Worm (Caenorhabditis elegans) whole organism, L3 larva: Measurements from ENCODE around the gene nspc-19.
A peak's percentile ranks its signal among the peaks of the same experiment; 100 is the strongest.

Experiments used
- R02D3.7 ChIP-seq: fragments of 150-350 bp; optimal IDR thresholded peaks from 2 replicates; lab custom pipeline; 2014; ENCODE audit warnings: missing biosample characterization, missing genetic modification characterization
- ZK546.5 ChIP-seq: sonication (generic microtip); optimal IDR thresholded peaks from 2 replicates; lab custom pipeline; 2017; ENCODE audit warnings: missing biosample characterization, missing genetic modification characterization
- aly-2 ChIP-seq: fragments of 150-350 bp; optimal IDR thresholded peaks from 2 replicates; lab custom pipeline; 2014; ENCODE audit warnings: missing biosample characterization, missing genetic modification characterization
- ama-1 ChIP-seq: fragments of 150-350 bp; optimal IDR thresholded peaks from 2 replicates; lab custom pipeline; 2018
- ceh-82 ChIP-seq: fragments of 150-350 bp; optimal IDR thresholded peaks from 2 replicates; lab custom pipeline; 2014; ENCODE audit warnings: missing biosample characterization, missing genetic modification characterization
- ceh-9 ChIP-seq: sonication (generic microtip); optimal IDR thresholded peaks from 2 replicates; lab custom pipeline; 2018; ENCODE audit warnings: missing biosample characterization, missing genetic modification characterization
- daf-12 ChIP-seq: fragments of 150-350 bp; optimal IDR thresholded peaks from 2 replicates; lab custom pipeline; 2014; ENCODE audit warnings: missing biosample characterization, missing genetic modification reagents, missing genetic modification characterization
- egl-27 ChIP-seq: sonication (generic microtip); optimal IDR thresholded peaks from 4 replicates; lab custom pipeline; 2017; ENCODE audit warnings: missing biosample characterization, missing genetic modification reagents, missing genetic modification characterization
- egl-5 ChIP-seq: fragments of 150-350 bp; optimal IDR thresholded peaks from 2 replicates; lab custom pipeline; 2017; ENCODE audit warnings: missing biosample characterization, missing genetic modification reagents, missing genetic modification characterization, inconsistent platforms
- elt-2 ChIP-seq: sonication (generic microtip); optimal IDR thresholded peaks from 2 replicates; lab custom pipeline; 2016; ENCODE audit warnings: missing genetic modification reagents, mild to moderate bottlenecking, missing genetic modification characterization, missing compliant biosample characterization
- elt-3 ChIP-seq, 3 experiments: fragments of 150-350 bp in 1 of 3; sonication (generic microtip) in 2 of 3; optimal IDR thresholded peaks; 2 replicates in 2 of 3; 4 replicates in 1 of 3; lab custom pipeline; 2014 to 2017; ENCODE audit warnings: missing biosample characterization in 3 of 3, missing genetic modification characterization in 3 of 3
- eor-1 ChIP-seq, 2 experiments: fragments of 150-350 bp; optimal IDR thresholded peaks; 2 replicates each; lab custom pipeline; 2014 to 2018; ENCODE audit warnings: missing biosample characterization in 2 of 2, missing genetic modification characterization in 2 of 2
- fkh-10 ChIP-seq: sonication (generic microtip); optimal IDR thresholded peaks from 2 replicates; lab custom pipeline; 2017; ENCODE audit warnings: missing biosample characterization, missing genetic modification reagents, missing genetic modification characterization
- fkh-2 ChIP-seq: fragments of 150-350 bp; optimal IDR thresholded peaks from 2 replicates; lab custom pipeline; 2014; ENCODE audit warnings: missing biosample characterization, missing genetic modification reagents, missing genetic modification characterization
- fos-1 ChIP-seq: fragments of 150-350 bp; optimal IDR thresholded peaks from 2 replicates; lab custom pipeline; 2014; ENCODE audit warnings: missing biosample characterization, missing genetic modification characterization
- hmg-11 ChIP-seq: sonication (generic microtip); optimal IDR thresholded peaks from 2 replicates; lab custom pipeline; 2016; ENCODE audit warnings: missing genetic modification characterization, missing compliant biosample characterization
- jun-1 ChIP-seq: fragments of 150-350 bp; optimal IDR thresholded peaks from 2 replicates; lab custom pipeline; 2014; ENCODE audit warnings: missing biosample characterization, missing genetic modification reagents, missing genetic modification characterization
- lin-15B ChIP-seq: fragments of 150-350 bp; optimal IDR thresholded peaks from 2 replicates; lab custom pipeline; 2014; ENCODE audit warnings: missing biosample characterization, missing genetic modification characterization
- lin-39 ChIP-seq: fragments of 150-350 bp; optimal IDR thresholded peaks from 2 replicates; lab custom pipeline; 2018; ENCODE audit warnings: missing biosample characterization, missing genetic modification reagents, missing genetic modification characterization
- mdl-1 ChIP-seq: fragments of 150-350 bp; optimal IDR thresholded peaks from 2 replicates; lab custom pipeline; 2014; ENCODE audit warnings: missing biosample characterization, missing genetic modification characterization
- mml-1 ChIP-seq: fragments of 150-350 bp; sonication (generic microtip); optimal IDR thresholded peaks from 3 replicates; lab custom pipeline; 2014; ENCODE audit warnings: missing biosample characterization, missing genetic modification characterization
- nfya-1 ChIP-seq: sonication (generic microtip); optimal IDR thresholded peaks from 2 replicates; lab custom pipeline; 2017; ENCODE audit warnings: missing genetic modification characterization, mild to moderate bottlenecking, missing compliant biosample characterization, antibody characterized with exemption, moderate library complexity; ENCODE audit not compliant: insufficient read depth
- nhr-11 ChIP-seq: fragments of 150-350 bp; optimal IDR thresholded peaks from 2 replicates; lab custom pipeline; 2014; ENCODE audit warnings: missing biosample characterization, missing genetic modification characterization
- nhr-12 ChIP-seq: fragments of 150-350 bp; optimal IDR thresholded peaks from 2 replicates; lab custom pipeline; 2014; ENCODE audit warnings: missing biosample characterization, missing genetic modification characterization
- nhr-23 ChIP-seq: fragments of 150-350 bp; optimal IDR thresholded peaks from 2 replicates; lab custom pipeline; 2014; ENCODE audit warnings: missing biosample characterization, missing genetic modification reagents, missing genetic modification characterization
- nhr-25 ChIP-seq: sonication (generic microtip); optimal IDR thresholded peaks from 2 replicates; lab custom pipeline; 2017; ENCODE audit warnings: missing biosample characterization, missing genetic modification characterization
- nhr-28 ChIP-seq: fragments of 150-350 bp; optimal IDR thresholded peaks from 2 replicates; lab custom pipeline; 2014; ENCODE audit warnings: missing biosample characterization, missing genetic modification characterization
- nhr-43 ChIP-seq: sonication (generic microtip); optimal IDR thresholded peaks from 2 replicates; lab custom pipeline; 2016; ENCODE audit warnings: mild to moderate bottlenecking, missing genetic modification characterization, missing compliant biosample characterization; ENCODE audit not compliant: poor library complexity, severe bottlenecking
- nhr-67 ChIP-seq: fragments of 150-350 bp; optimal IDR thresholded peaks from 2 replicates; lab custom pipeline; 2014; ENCODE audit warnings: missing biosample characterization, missing genetic modification characterization
- nhr-76 ChIP-seq: fragments of 150-350 bp; sonication (generic microtip); optimal IDR thresholded peaks from 5 replicates; lab custom pipeline; 2014; ENCODE audit warnings: missing biosample characterization, missing genetic modification characterization
- nhr-77 ChIP-seq: fragments of 150-350 bp; optimal IDR thresholded peaks from 2 replicates; lab custom pipeline; 2014; ENCODE audit warnings: missing biosample characterization, missing genetic modification characterization
- pha-4 ChIP-seq: fragments of 150-350 bp; optimal IDR thresholded peaks from 2 replicates; lab custom pipeline; 2014; ENCODE audit warnings: missing biosample characterization, missing genetic modification reagents, missing genetic modification characterization
- pqm-1 ChIP-seq: fragments of 150-350 bp; optimal IDR thresholded peaks from 2 replicates; lab custom pipeline; 2017; ENCODE audit warnings: missing biosample characterization, missing genetic modification characterization, inconsistent platforms
- sea-2 ChIP-seq: fragments of 150-350 bp; sonication (generic microtip); optimal IDR thresholded peaks from 4 replicates; lab custom pipeline; 2014; ENCODE audit warnings: missing biosample characterization, missing genetic modification reagents, missing genetic modification characterization
- skn-1 ChIP-seq: fragments of 150-350 bp; optimal IDR thresholded peaks from 2 replicates; lab custom pipeline; 2014; ENCODE audit warnings: missing biosample characterization, missing genetic modification characterization
- snpc-4 ChIP-seq: fragments of 150-350 bp; optimal IDR thresholded peaks from 2 replicates; lab custom pipeline; 2014; ENCODE audit warnings: missing biosample characterization, missing genetic modification characterization
- tbx-2 ChIP-seq: sonication (generic microtip); optimal IDR thresholded peaks from 2 replicates; lab custom pipeline; 2016; ENCODE audit warnings: mild to moderate bottlenecking, missing genetic modification characterization, missing compliant biosample characterization

The nspc-19 gene

ce11 chrX:14513462-14513861, 15.0 kb upstream of the nspc-19 start:
- no peak for TF ChIP-seq nhr-23 (tag; lab: Kevin White, UChicago)
- no peak for TF ChIP-seq nhr-11 (tag; lab: Kevin White, UChicago)
- TF ChIP-seq fkh-2 (tag; lab: Kevin White, UChicago) = no peak
- peak; percentile 60 for TF ChIP-seq egl-5 (tag; lab: Kevin White, UChicago)
- TF ChIP-seq skn-1 (tag; lab: Kevin White, UChicago) = no peak
- no peak for TF ChIP-seq mml-1
- peak; percentile 4 for TF ChIP-seq nfya-1 (tag; lab: Kevin White, UChicago)
- TF ChIP-seq pha-4 (tag; lab: Kevin White, UChicago) = peak; percentile 12
- TF ChIP-seq aly-2 = no peak
- peak; percentile 37 for TF ChIP-seq lin-39 (tag; lab: Kevin White, UChicago)
- TF ChIP-seq ZK546.5 (tag; lab: Kevin White, UChicago) = no peak
- no peak for TF ChIP-seq nhr-43 (tag; lab: Kevin White, UChicago)
- TF ChIP-seq egl-27 (tag; lab: Kevin White, UChicago) = no peak

ce11 chrX:14515028-14515427, 13.5 kb upstream of the nspc-19 start, which contains the start of gene gcsh-1:
Gene gcsh-1, minus strand, starts transcription at chrX:14515073.
- peak; percentile 45 for TF ChIP-seq pqm-1 (tag; lab: Kevin White, UChicago)
- no peak for TF ChIP-seq nhr-23 (tag; lab: Kevin White, UChicago)
- TF ChIP-seq elt-2 = peak; percentile 62
- no peak for TF ChIP-seq ceh-82 (tag; lab: Kevin White, UChicago)

ce11 chrX:14516560-14516959, 11.9 kb upstream of the nspc-19 start, which contains the start of gene D1025.10:
Gene D1025.10, plus strand, starts transcription at chrX:14516860.
- TF ChIP-seq nhr-28 (no peak), lin-15B (tag; lab: Kevin White, UChicago) (no peak), nhr-25 (tag; lab: Kevin White, UChicago) (no peak), egl-27 (tag; lab: Kevin White, UChicago) (no peak), fkh-10 (GFP tag; lab: Kevin White, UChicago) (no peak), elt-2 (no peak), tbx-2 (tag; lab: Kevin White, UChicago) (no peak), nhr-43 (tag; lab: Kevin White, UChicago) (no peak), fkh-2 (tag; lab: Kevin White, UChicago) (no peak), hmg-11 (tag; lab: Kevin White, UChicago) (no peak), daf-12 (tag; lab: Kevin White, UChicago) (no peak), mdl-1 (tag; lab: Kevin White, UChicago) (no peak), nhr-77 (tag; lab: Kevin White, UChicago) (no peak), nhr-76 (tag; lab: Kevin White, UChicago) (no peak), nhr-12 (no peak), aly-2 (no peak), nhr-67 (tag; lab: Kevin White, UChicago) (no peak), jun-1 (tag; lab: Kevin White, UChicago) (no peak)

- TF ChIP-seq mdl-1 (tag; lab: Kevin White, UChicago) = no peak
- TF ChIP-seq elt-3 (tag; optimal IDR thresholded peaks at IDR 0.05; lab: Kevin White, UChicago) = no peak
- peak; percentile 19 for TF ChIP-seq snpc-4 (tag; lab: Kevin White, UChicago)
- no peak for TF ChIP-seq daf-12 (tag; lab: Kevin White, UChicago)
- TF ChIP-seq nhr-76 (tag; lab: Kevin White, UChicago) = no peak
- no peak for TF ChIP-seq ceh-82 (tag; lab: Kevin White, UChicago)
- no peak for TF ChIP-seq sea-2 (GFP tag; lab: Kevin White, UChicago)
Measured at ce11 chrX:14517842-14518241, 10.7 kb upstream of the nspc-19 start.

ce11 chrX:14520463-14520862, 8.0 kb upstream of the nspc-19 start, which contains the start of gene D1025.1:
Gene D1025.1, plus strand, starts transcription at chrX:14520763.
- no peak for TF ChIP-seq elt-3 (tag; optimal IDR thresholded peaks at IDR 0.05; lab: Kevin White, UChicago)
- no peak for TF ChIP-seq mml-1
- no peak for TF ChIP-seq fos-1
- no peak for TF ChIP-seq nhr-11 (tag; lab: Kevin White, UChicago)
- TF ChIP-seq eor-1 (tag; optimal IDR thresholded peaks at IDR 0.05; lab: Kevin White, UChicago) = no peak
- TF ChIP-seq ceh-9 (tag; lab: Kevin White, UChicago) = no peak
- TF ChIP-seq ama-1 (lab: Kevin White, UChicago) = no peak
- TF ChIP-seq R02D3.7 (tag; lab: Kevin White, UChicago) = no peak
- no peak for TF ChIP-seq pqm-1 (tag; lab: Kevin White, UChicago)
- no peak for TF ChIP-seq jun-1 (tag; lab: Kevin White, UChicago)
- TF ChIP-seq nhr-43 (tag; lab: Kevin White, UChicago) = no peak
- TF ChIP-seq, all 47 proteins: peak for 0
